Worm (Caenorhabditis elegans) whole organism, late embryonic: ENCODE results near the gene nlp-41.

Experiments used
- C38D4.7 ChIP-seq: fragments of 200-800 bp; sonication (Bioruptor generic); optimal IDR thresholded peaks from 2 replicates; lab custom pipeline; 2018; ENCODE audit warnings: mild to moderate bottlenecking, missing genetic modification characterization, moderate library complexity, missing compliant biosample characterization
- F13H6.1 ChIP-seq: sonication (generic microtip); optimal IDR thresholded peaks from 2 replicates; lab custom pipeline; 2016; ENCODE audit warnings: missing genetic modification characterization, missing compliant biosample characterization
- K09A11.1 ChIP-seq: sonication (generic microtip); optimal IDR thresholded peaks from 2 replicates; lab custom pipeline; 2017; ENCODE audit warnings: antibody characterized with exemption, mild to moderate bottlenecking, missing genetic modification characterization, missing compliant biosample characterization; ENCODE audit not compliant: insufficient read depth
- ama-1 ChIP-seq: fragments of 150-350 bp; optimal IDR thresholded peaks from 2 replicates; lab custom pipeline; 2014
- ceh-14 ChIP-seq: sonication (generic microtip); optimal IDR thresholded peaks from 2 replicates; lab custom pipeline; 2016; ENCODE audit warnings: missing genotype, missing genetic modification characterization, missing compliant biosample characterization
- ceh-18 ChIP-seq: sonication (generic microtip); optimal IDR thresholded peaks from 2 replicates; lab custom pipeline; 2016; ENCODE audit warnings: missing genetic modification characterization, missing compliant biosample characterization
- ceh-2 ChIP-seq: sonication (generic microtip); optimal IDR thresholded peaks from 2 replicates; lab custom pipeline; 2016; ENCODE audit warnings: missing genotype, missing genetic modification characterization, missing compliant biosample characterization
- ceh-30 ChIP-seq: fragments of 150-350 bp; optimal IDR thresholded peaks from 2 replicates; lab custom pipeline; 2014; ENCODE audit warnings: missing biosample characterization, missing genetic modification characterization
- ceh-34 ChIP-seq: sonication (generic microtip); optimal IDR thresholded peaks from 2 replicates; lab custom pipeline; 2016; ENCODE audit warnings: mild to moderate bottlenecking, missing genetic modification characterization, missing compliant biosample characterization
- ceh-45 ChIP-seq: fragments of 200-800 bp; sonication (Bioruptor generic); IDR thresholded peaks from 2 replicates; pipeline ENCODE4 v1.3.6; 2022; ENCODE audit warnings: missing genetic modification reagents, missing genetic modification characterization, missing compliant biosample characterization
- ceh-6 ChIP-seq: fragments of 200-800 bp; sonication (Bioruptor generic); optimal IDR thresholded peaks from 2 replicates; lab custom pipeline; 2018; ENCODE audit warnings: mild to moderate bottlenecking, missing genetic modification characterization, missing compliant biosample characterization
- ceh-9 ChIP-seq: sonication (generic microtip); optimal IDR thresholded peaks from 2 replicates; lab custom pipeline; 2016; ENCODE audit warnings: mild to moderate bottlenecking, missing genetic modification characterization, inconsistent platforms, missing compliant biosample characterization
- che-1 ChIP-seq: sonication (generic microtip); optimal IDR thresholded peaks from 2 replicates; lab custom pipeline; 2016; ENCODE audit warnings: mild to moderate bottlenecking, missing genetic modification characterization, missing compliant biosample characterization
- dmd-4 ChIP-seq: sonication (generic microtip); optimal IDR thresholded peaks from 2 replicates; lab custom pipeline; 2016; ENCODE audit warnings: borderline replicate concordance, missing genetic modification characterization, missing compliant biosample characterization
- elt-4 ChIP-seq: sonication (generic microtip); optimal IDR thresholded peaks from 2 replicates; lab custom pipeline; 2016; ENCODE audit warnings: missing genetic modification characterization, missing compliant biosample characterization
- ets-4 ChIP-seq: sonication (generic microtip); optimal IDR thresholded peaks from 2 replicates; lab custom pipeline; 2016; ENCODE audit warnings: missing genetic modification characterization, missing compliant biosample characterization
- eyg-1 ChIP-seq: sonication (generic microtip); optimal IDR thresholded peaks from 2 replicates; lab custom pipeline; 2016; ENCODE audit warnings: missing genotype, missing genetic modification characterization, missing compliant biosample characterization
- fax-1 ChIP-seq: sonication (generic microtip); optimal IDR thresholded peaks from 2 replicates; lab custom pipeline; 2016; ENCODE audit warnings: missing genotype, missing genetic modification characterization, missing compliant biosample characterization
- hlh-13 ChIP-seq: fragments of 200-800 bp; sonication (Bioruptor generic); optimal IDR thresholded peaks from 2 replicates; lab custom pipeline; 2018; ENCODE audit warnings: mild to moderate bottlenecking, missing genetic modification characterization, missing compliant biosample characterization
- hlh-30 ChIP-seq: sonication (generic microtip); optimal IDR thresholded peaks from 2 replicates; lab custom pipeline; 2017; ENCODE audit warnings: antibody characterized with exemption, missing genetic modification characterization, missing compliant biosample characterization; ENCODE audit not compliant: insufficient read depth
- hlh-6 ChIP-seq: sonication (generic microtip); optimal IDR thresholded peaks from 2 replicates; lab custom pipeline; 2016; ENCODE audit warnings: missing genotype, missing genetic modification characterization, missing compliant biosample characterization
- lin-11 ChIP-seq: fragments of 200-800 bp; sonication (Bioruptor generic); optimal IDR thresholded peaks from 2 replicates; lab custom pipeline; 2018; ENCODE audit warnings: mild to moderate bottlenecking, missing genetic modification characterization, missing compliant biosample characterization
- mec-3 ChIP-seq: sonication (generic microtip); optimal IDR thresholded peaks from 2 replicates; lab custom pipeline; 2016; ENCODE audit warnings: borderline replicate concordance, missing genetic modification characterization, missing compliant biosample characterization
- nhr-11 ChIP-seq: fragments of 150-350 bp; optimal IDR thresholded peaks from 2 replicates; lab custom pipeline; 2014; ENCODE audit warnings: missing biosample characterization, missing genetic modification characterization
- nhr-232 ChIP-seq: sonication (generic microtip); optimal IDR thresholded peaks from 2 replicates; lab custom pipeline; 2016; ENCODE audit warnings: missing genetic modification characterization, missing compliant biosample characterization
- npax-4 ChIP-seq: sonication (generic microtip); optimal IDR thresholded peaks from 2 replicates; lab custom pipeline; 2016; ENCODE audit warnings: missing genetic modification characterization, missing compliant biosample characterization
- odd-2 ChIP-seq: sonication (generic microtip); optimal IDR thresholded peaks from 2 replicates; lab custom pipeline; 2017; ENCODE audit warnings: antibody characterized with exemption, mild to moderate bottlenecking, missing genetic modification characterization, missing compliant biosample characterization
- pat-9 ChIP-seq: fragments of 200-800 bp; sonication (Bioruptor generic); optimal IDR thresholded peaks from 2 replicates; lab custom pipeline; 2018; ENCODE audit warnings: mild to moderate bottlenecking, missing genetic modification characterization, moderate library complexity, missing compliant biosample characterization
- pros-1 ChIP-seq: fragments of 150-350 bp; optimal IDR thresholded peaks from 2 replicates; lab custom pipeline; 2014; ENCODE audit warnings: missing biosample characterization, missing genetic modification reagents, missing genetic modification characterization
- ref-2 ChIP-seq: sonication (generic microtip); optimal IDR thresholded peaks from 2 replicates; lab custom pipeline; 2016; ENCODE audit warnings: missing genetic modification characterization, missing compliant biosample characterization
- rnt-1 ChIP-seq: sonication (generic microtip); optimal IDR thresholded peaks from 2 replicates; lab custom pipeline; 2016; ENCODE audit warnings: missing genetic modification characterization, missing compliant biosample characterization
- sox-2 ChIP-seq: fragments of 200-800 bp; sonication (Bioruptor generic); IDR thresholded peaks from 2 replicates; pipeline ENCODE4 v1.3.6; 2022; ENCODE audit warnings: missing genetic modification reagents, missing genetic modification characterization, missing compliant biosample characterization
- syd-9 ChIP-seq: sonication (generic microtip); optimal IDR thresholded peaks from 2 replicates; lab custom pipeline; 2016; ENCODE audit warnings: mild to moderate bottlenecking, missing genetic modification characterization, moderate library complexity, missing compliant biosample characterization
- unc-3 ChIP-seq, 2 experiments: fragments of 200-800 bp in 1 of 2; sonication (Bioruptor generic) in 1 of 2; sonication (generic microtip) in 1 of 2; conservative IDR thresholded peaks in 1 of 2; optimal IDR thresholded peaks in 1 of 2; 2 replicates each; pipeline versions ENCODE4 v1.3.6 to Lab custom; 2016 to 2022; ENCODE audit warnings: missing compliant biosample characterization in 2 of 2, missing genetic modification characterization in 2 of 2, missing genetic modification reagents in 1 of 2
- unc-42 ChIP-seq: sonication (generic microtip); optimal IDR thresholded peaks from 2 replicates; lab custom pipeline; 2016; ENCODE audit warnings: missing genotype, missing genetic modification characterization, missing compliant biosample characterization
- unc-55 ChIP-seq: sonication (generic microtip); optimal IDR thresholded peaks from 2 replicates; lab custom pipeline; 2017; ENCODE audit warnings: missing biosample characterization, missing genetic modification reagents, missing genetic modification characterization
- unc-86 ChIP-seq: sonication (generic microtip); optimal IDR thresholded peaks from 2 replicates; lab custom pipeline; 2016; ENCODE audit warnings: missing genetic modification characterization, missing compliant biosample characterization
- zip-5 ChIP-seq: sonication (generic microtip); optimal IDR thresholded peaks from 2 replicates; lab custom pipeline; 2016; ENCODE audit warnings: missing genetic modification characterization, missing compliant biosample characterization

Gene nlp-41

DNA sequence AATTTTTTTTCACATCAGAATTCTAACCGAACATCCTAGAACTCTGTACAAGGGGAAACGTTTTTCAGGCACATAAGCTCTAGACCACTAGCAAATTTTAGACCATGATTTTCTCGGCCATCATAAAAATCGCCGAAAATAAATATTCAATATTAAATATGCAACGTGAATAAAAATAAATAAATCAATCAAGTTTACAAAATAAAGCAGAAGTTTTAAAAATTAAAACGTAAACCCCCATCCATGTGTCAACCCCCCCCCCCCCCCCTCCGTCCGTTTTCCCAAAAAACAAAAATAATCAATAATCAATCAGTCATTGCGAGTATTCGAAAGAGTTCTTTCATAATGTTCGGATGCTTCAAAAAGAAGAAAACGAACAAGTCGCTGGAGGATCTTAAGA lies 42.6 kb downstream of the nlp-41 start, which contains the start of gene catp-4:
TSS of gene catp-4 (plus strand) at position 301 of the 400 bp plus-strand sequence.
- TF ChIP-seq unc-86 (tag; lab: Kevin White, UChicago) = no peak

DNA sequence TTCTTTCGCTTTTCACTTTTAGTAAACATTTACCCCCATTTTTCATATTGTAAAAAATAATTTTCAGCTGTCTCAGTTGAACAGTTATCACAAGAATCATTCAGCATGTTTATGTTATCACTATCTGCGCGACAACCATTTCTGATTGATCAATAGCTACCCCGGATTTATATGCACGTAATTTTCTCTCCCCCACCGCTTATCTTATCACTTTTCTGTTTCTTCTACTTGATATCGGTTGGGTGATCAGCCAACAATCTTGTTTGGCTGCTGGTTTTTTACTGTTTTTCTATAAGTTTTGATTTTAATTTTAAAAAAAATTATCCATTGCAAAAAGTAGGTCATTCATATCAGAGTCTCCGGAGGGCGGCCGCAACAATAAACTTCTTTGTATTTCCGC lies 47.1 kb downstream of the nlp-41 start:
- no peak for TF ChIP-seq syd-9 (tag; lab: Kevin White, UChicago)
- no peak for TF ChIP-seq ceh-30 (tag; lab: Kevin White, UChicago)
- TF ChIP-seq K09A11.1 (tag; lab: Kevin White, UChicago) = no peak
- no peak for TF ChIP-seq ceh-14 (tag; lab: Kevin White, UChicago)
- no peak for TF ChIP-seq ceh-45 (GFP tag; lab: Robert Waterston, UW)
- TF ChIP-seq C38D4.7 (GFP tag; lab: Kevin White, UChicago) = no peak
- TF ChIP-seq pros-1 = no peak
- no peak for TF ChIP-seq elt-4 (tag; lab: Kevin White, UChicago)
- TF ChIP-seq unc-42 = no peak
- TF ChIP-seq eyg-1 (tag; lab: Kevin White, UChicago) = no peak
- no peak for TF ChIP-seq mec-3 (tag; lab: Kevin White, UChicago)
- no peak for TF ChIP-seq fax-1 (tag; lab: Kevin White, UChicago)
- TF ChIP-seq zip-5 (tag; lab: Kevin White, UChicago) = no peak
- no peak for TF ChIP-seq F13H6.1 (tag; lab: Kevin White, UChicago)
- TF ChIP-seq ets-4 = no peak

DNA sequence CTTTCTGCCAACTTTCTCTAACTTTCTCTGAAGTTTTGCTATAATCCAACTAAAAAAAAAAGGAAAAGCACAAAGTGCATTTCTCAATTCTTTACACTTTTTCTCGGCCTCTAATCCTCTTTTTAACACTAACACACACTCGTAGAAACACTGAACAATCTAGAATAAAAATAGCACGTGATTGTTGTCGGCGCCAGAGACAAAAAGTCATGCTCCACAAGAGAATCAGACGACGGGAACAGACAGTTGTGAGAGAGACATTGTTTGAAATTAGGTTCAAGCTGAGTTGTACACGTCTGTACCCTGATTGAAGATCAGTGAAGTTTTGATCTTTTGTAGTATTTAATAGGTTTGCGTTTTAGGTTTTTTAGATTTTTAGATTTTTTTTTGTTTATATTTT lies 47.7 kb downstream of the nlp-41 start:
- TF ChIP-seq unc-55 (GFP tag; lab: Kevin White, UChicago) = no peak
- TF ChIP-seq ref-2 (tag; lab: Kevin White, UChicago) = no peak
- TF ChIP-seq ceh-6 (GFP tag; lab: Kevin White, UChicago) = no peak
- TF ChIP-seq hlh-30 (tag; lab: Kevin White, UChicago) = peak; percentile 61
- peak; percentile 24 for TF ChIP-seq ceh-18 (tag; lab: Kevin White, UChicago)
- no peak for TF ChIP-seq ceh-34 (tag; lab: Kevin White, UChicago)
- TF ChIP-seq rnt-1 (tag; lab: Kevin White, UChicago) = peak; percentile 25
- TF ChIP-seq ama-1 (lab: Kevin White, UChicago) = no peak

DNA sequence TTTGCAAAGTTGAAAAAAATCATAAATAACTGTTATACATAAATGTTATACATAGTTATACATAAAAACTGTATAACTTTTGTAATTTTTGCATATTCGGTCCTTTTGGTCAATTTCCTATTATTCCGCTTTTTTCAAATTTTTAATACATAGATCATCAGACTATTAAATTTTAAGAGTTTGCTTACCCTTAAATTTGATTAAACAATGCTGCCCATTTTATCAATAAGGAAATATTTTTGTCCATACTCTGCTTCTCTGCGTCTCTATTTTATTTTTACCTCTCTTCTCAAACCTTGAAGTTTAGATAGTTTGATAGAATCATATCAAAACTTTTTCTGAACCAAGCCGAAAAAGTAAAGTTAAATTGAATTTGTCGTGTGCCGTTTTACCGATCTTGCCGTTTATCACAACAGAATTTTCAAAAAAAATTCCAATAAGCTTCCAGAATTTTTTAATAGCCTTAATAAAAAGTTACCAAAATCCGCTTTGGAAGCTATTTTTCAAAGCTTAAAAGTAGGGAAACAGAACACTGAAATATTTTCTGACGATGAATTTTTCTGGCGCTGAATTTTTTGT lies 48.7 kb downstream of the nlp-41 start:
- TF ChIP-seq sox-2 (no peak), unc-3 (GFP tag; conservative IDR thresholded peaks at IDR 0.05; lab: Robert Waterston, UW) (no peak), unc-3 (tag; optimal IDR thresholded peaks at IDR 0.05; lab: Kevin White, UChicago) (no peak), nhr-11 (tag; lab: Kevin White, UChicago) (no peak), ceh-9 (tag; lab: Kevin White, UChicago) (no peak), pat-9 (tag; lab: Kevin White, UChicago) (no peak), nhr-232 (tag; lab: Kevin White, UChicago) (no peak), che-1 (tag; lab: Kevin White, UChicago) (no peak), ceh-30 (tag; lab: Kevin White, UChicago) (no peak), ceh-14 (tag; lab: Kevin White, UChicago) (no peak), ceh-2 (tag; lab: Kevin White, UChicago) (no peak), ref-2 (tag; lab: Kevin White, UChicago) (no peak), odd-2 (no peak), hlh-13 (GFP tag; lab: Kevin White, UChicago) (no peak), ama-1 (lab: Kevin White, UChicago) (no peak), lin-11 (tag; lab: Kevin White, UChicago) (no peak), npax-4 (tag; lab: Kevin White, UChicago) (no peak), dmd-4 (tag; lab: Kevin White, UChicago) (no peak), hlh-6 (no peak), unc-55 (GFP tag; lab: Kevin White, UChicago) (no peak)
